Worm (Caenorhabditis elegans) whole organism, L4/young adult: ENCODE data around the gene ZK742.3.

Experiments used
- W03F9.2 ChIP-seq: fragments of 150-350 bp; optimal IDR thresholded peaks from 2 replicates; lab custom pipeline; 2014; ENCODE audit warnings: missing biosample characterization, missing genetic modification characterization
- dao-5 ChIP-seq: sonication (generic microtip); optimal IDR thresholded peaks from 2 replicates; lab custom pipeline; 2016; ENCODE audit warnings: missing genotype, missing genetic modification characterization, moderate library complexity, missing compliant biosample characterization
- him-1 ChIP-seq: sonication (generic microtip); optimal IDR thresholded peaks from 2 replicates; lab custom pipeline; 2016; ENCODE audit warnings: missing genotype, missing genetic modification reagents, missing genetic modification characterization, missing compliant biosample characterization

ZK742.3 gene

ce11 chrV:7809320-7810256 lies at the start of gene ZK742.3:
TSS of gene ZK742.3 (minus strand) at chrV:7809912.
- no peak for TF ChIP-seq W03F9.2 (tag; lab: Kevin White, UChicago)
- no peak for TF ChIP-seq him-1 (tag; lab: Kevin White, UChicago)
- TF ChIP-seq dao-5 (tag; lab: Kevin White, UChicago), result no peak

- TF ChIP-seq him-1 (tag; lab: Kevin White, UChicago) (no peak), W03F9.2 (tag; lab: Kevin White, UChicago) (no peak), dao-5 (tag; lab: Kevin White, UChicago) (no peak)
Measured at ce11 chrV:7857931-7858330, 48.2 kb upstream of the ZK742.3 start, which contains the start of gene C37C3.1. TSS of gene C37C3.1 (plus strand) at chrV:7857963.

- TF ChIP-seq dao-5 (tag; lab: Kevin White, UChicago), result no peak
- no peak for TF ChIP-seq W03F9.2 (tag; lab: Kevin White, UChicago)
- no peak for TF ChIP-seq him-1 (tag; lab: Kevin White, UChicago)
Measured at ce11 chrV:7856641-7857040, 46.9 kb upstream of the ZK742.3 start.

ce11 chrV:7855382-7855994 lies 45.8 kb upstream of the ZK742.3 start, which contains the start of gene C37C3.2:
TSS of gene C37C3.2 (plus strand) at chrV:7855944.
- TF ChIP-seq W03F9.2 (tag; lab: Kevin White, UChicago), result no peak
- TF ChIP-seq dao-5 (tag; lab: Kevin White, UChicago), result no peak
- TF ChIP-seq him-1 (tag; lab: Kevin White, UChicago), result no peak

- peak; percentile 31 for TF ChIP-seq W03F9.2 (tag; lab: Kevin White, UChicago)
- no peak for TF ChIP-seq dao-5 (tag; lab: Kevin White, UChicago)
- TF ChIP-seq him-1 (tag; lab: Kevin White, UChicago), result no peak
Measured at ce11 chrV:7854603-7855002, 44.9 kb upstream of the ZK742.3 start, which contains the start of the genes C37C3.9 and C37C3.18. TSS of gene C37C3.9 (minus strand) at chrV:7854700. TSS of gene C37C3.18 (plus strand) at chrV:7854993.

ce11 chrV:7853900-7854299 lies 44.2 kb upstream of the ZK742.3 start:
- TF ChIP-seq dao-5 (tag; lab: Kevin White, UChicago) (no peak), W03F9.2 (tag; lab: Kevin White, UChicago) (peak; percentile 59), him-1 (tag; lab: Kevin White, UChicago) (no peak)

- TF ChIP-seq him-1 (tag; lab: Kevin White, UChicago), result no peak
- TF ChIP-seq W03F9.2 (tag; lab: Kevin White, UChicago), result no peak
- no peak for TF ChIP-seq dao-5 (tag; lab: Kevin White, UChicago)
Measured at ce11 chrV:7852078-7852477, 42.4 kb upstream of the ZK742.3 start.

ce11 chrV:7848251-7848650 lies 38.5 kb upstream of the ZK742.3 start:
- TF ChIP-seq dao-5 (tag; lab: Kevin White, UChicago) (no peak), him-1 (tag; lab: Kevin White, UChicago) (no peak), W03F9.2 (tag; lab: Kevin White, UChicago) (no peak)

ce11 chrV:7847687-7848086 lies 38.0 kb upstream of the ZK742.3 start:
- TF ChIP-seq dao-5 (tag; lab: Kevin White, UChicago) (no peak), W03F9.2 (tag; lab: Kevin White, UChicago) (no peak), him-1 (tag; lab: Kevin White, UChicago) (no peak)

ce11 chrV:7847170-7847569 lies 37.5 kb upstream of the ZK742.3 start, which contains the start of gene memo-1:
TSS of gene memo-1 (minus strand) at chrV:7847171.
- TF ChIP-seq him-1 (tag; lab: Kevin White, UChicago), result no peak
- TF ChIP-seq dao-5 (tag; lab: Kevin White, UChicago), result no peak
- no peak for TF ChIP-seq W03F9.2 (tag; lab: Kevin White, UChicago)

- TF ChIP-seq him-1 (tag; lab: Kevin White, UChicago) (no peak), W03F9.2 (tag; lab: Kevin White, UChicago) (no peak), dao-5 (tag; lab: Kevin White, UChicago) (no peak)
Measured at ce11 chrV:7842228-7842627, 32.5 kb upstream of the ZK742.3 start, which contains the start of gene grd-8. TSS of gene grd-8 (plus strand) at chrV:7842528.

- TF ChIP-seq him-1 (tag; lab: Kevin White, UChicago) (no peak), dao-5 (tag; lab: Kevin White, UChicago) (no peak), W03F9.2 (tag; lab: Kevin White, UChicago) (no peak)
Measured at ce11 chrV:7839485-7839884, 29.8 kb upstream of the ZK742.3 start, which contains the start of gene C37C3.12. TSS of gene C37C3.12 (minus strand) at chrV:7839585.

ce11 chrV:7837809-7838208 lies 28.1 kb upstream of the ZK742.3 start, which contains the start of gene ttr-33:
TSS of gene ttr-33 (minus strand) at chrV:7837909.
- no peak for TF ChIP-seq him-1 (tag; lab: Kevin White, UChicago)
- TF ChIP-seq W03F9.2 (tag; lab: Kevin White, UChicago), result no peak
- TF ChIP-seq dao-5 (tag; lab: Kevin White, UChicago), result no peak
